Worm (Caenorhabditis elegans) whole organism, L2 larva: ENCODE results near the gene snr-5.

Source experiments
- F13H6.1 ChIP-seq: sonication (generic microtip); optimal IDR thresholded peaks from 2 replicates; lab custom pipeline; 2016; ENCODE audit warnings: missing genetic modification characterization, missing compliant biosample characterization
- alr-1 ChIP-seq: fragments of 150-350 bp; optimal IDR thresholded peaks from 2 replicates; lab custom pipeline; 2014; ENCODE audit warnings: missing biosample characterization, missing genetic modification characterization
- ceh-16 ChIP-seq: fragments of 150-350 bp; optimal IDR thresholded peaks from 2 replicates; lab custom pipeline; 2014; ENCODE audit warnings: missing biosample characterization, missing genetic modification characterization
- ceh-82 ChIP-seq: fragments of 150-350 bp; optimal IDR thresholded peaks from 2 replicates; lab custom pipeline; 2014; ENCODE audit warnings: missing biosample characterization, missing genetic modification characterization
- crh-2 ChIP-seq: sonication (generic microtip); optimal IDR thresholded peaks from 2 replicates; lab custom pipeline; 2017; ENCODE audit warnings: missing biosample characterization, missing genetic modification characterization
- egl-27 ChIP-seq: sonication (generic microtip); optimal IDR thresholded peaks from 3 replicates; lab custom pipeline; 2017; ENCODE audit warnings: missing biosample characterization, missing genetic modification reagents, missing genetic modification characterization
- elt-1 ChIP-seq: fragments of 150-350 bp; optimal IDR thresholded peaks from 2 replicates; lab custom pipeline; 2014; ENCODE audit warnings: missing biosample characterization, missing genetic modification characterization
- lin-13 ChIP-seq: fragments of 150-350 bp; optimal IDR thresholded peaks from 2 replicates; lab custom pipeline; 2014; ENCODE audit warnings: missing biosample characterization, missing genetic modification reagents, missing genetic modification characterization
- lin-39 ChIP-seq: fragments of 150-350 bp; optimal IDR thresholded peaks from 2 replicates; lab custom pipeline; 2014; ENCODE audit warnings: missing biosample characterization, missing genetic modification reagents, missing genetic modification characterization
- lsy-2 ChIP-seq, 2 experiments: fragments of 150-350 bp in 1 of 2; sonication (generic microtip) in 1 of 2; optimal IDR thresholded peaks; 2 replicates each; lab custom pipeline; 2014 to 2017; ENCODE audit warnings: missing biosample characterization in 2 of 2, missing genetic modification characterization in 2 of 2
- mab-5 ChIP-seq: fragments of 150-350 bp; optimal IDR thresholded peaks from 2 replicates; lab custom pipeline; 2014; ENCODE audit warnings: missing biosample characterization, missing genetic modification characterization
- mbf-1 ChIP-seq: sonication (generic microtip); optimal IDR thresholded peaks from 2 replicates; lab custom pipeline; 2017; ENCODE audit warnings: missing biosample characterization, missing genetic modification characterization
- mdl-1 ChIP-seq, 2 experiments: fragments of 150-350 bp in 1 of 2; sonication (generic microtip) in 1 of 2; optimal IDR thresholded peaks; 2 replicates each; lab custom pipeline; 2017; ENCODE audit warnings: missing biosample characterization in 2 of 2, missing genetic modification characterization in 2 of 2
- nhr-10 ChIP-seq: sonication (generic microtip); optimal IDR thresholded peaks from 2 replicates; lab custom pipeline; 2017; ENCODE audit warnings: missing biosample characterization, missing genetic modification characterization
- nhr-129 ChIP-seq: fragments of 150-350 bp; optimal IDR thresholded peaks from 2 replicates; lab custom pipeline; 2014; ENCODE audit warnings: missing biosample characterization, missing genetic modification characterization
- nhr-21 ChIP-seq: fragments of 150-350 bp; optimal IDR thresholded peaks from 2 replicates; lab custom pipeline; 2014; ENCODE audit warnings: missing biosample characterization, missing genetic modification characterization
- nhr-23 ChIP-seq: fragments of 150-350 bp; optimal IDR thresholded peaks from 2 replicates; lab custom pipeline; 2014; ENCODE audit warnings: missing biosample characterization, missing genetic modification reagents, missing genetic modification characterization
- nhr-237 ChIP-seq: fragments of 150-350 bp; optimal IDR thresholded peaks from 2 replicates; lab custom pipeline; 2014; ENCODE audit warnings: missing biosample characterization, missing genetic modification characterization
- nhr-25 ChIP-seq: fragments of 150-350 bp; sonication (generic microtip); optimal IDR thresholded peaks from 3 replicates; lab custom pipeline; 2014; ENCODE audit warnings: missing biosample characterization, missing genetic modification characterization
- peb-1 ChIP-seq: fragments of 150-350 bp; optimal IDR thresholded peaks from 2 replicates; lab custom pipeline; 2014; ENCODE audit warnings: missing biosample characterization, missing genetic modification characterization
- sem-4 ChIP-seq: fragments of 150-350 bp; optimal IDR thresholded peaks from 2 replicates; lab custom pipeline; 2014; ENCODE audit warnings: missing biosample characterization, missing genetic modification reagents, missing genetic modification characterization
- sma-3 ChIP-seq: sonication (generic microtip); optimal IDR thresholded peaks from 2 replicates; lab custom pipeline; 2016; ENCODE audit warnings: missing genetic modification reagents, missing genetic modification characterization, missing compliant biosample characterization
- sma-9 ChIP-seq, 2 experiments: fragments of 150-350 bp in 1 of 2; sonication (generic microtip) in 1 of 2; optimal IDR thresholded peaks; 2 replicates each; lab custom pipeline; 2014 to 2016; ENCODE audit warnings: missing genetic modification characterization in 2 of 2, mild to moderate bottlenecking in 1 of 2, missing biosample characterization in 1 of 2, missing compliant biosample characterization in 1 of 2, missing genetic modification reagents in 1 of 2, moderate library complexity in 1 of 2
- snpc-4 ChIP-seq: fragments of 150-350 bp; optimal IDR thresholded peaks from 2 replicates; lab custom pipeline; 2014; ENCODE audit warnings: missing biosample characterization, missing genetic modification characterization
- unc-39 ChIP-seq: fragments of 150-350 bp; optimal IDR thresholded peaks from 2 replicates; lab custom pipeline; 2014; ENCODE audit warnings: missing biosample characterization, missing genetic modification characterization
- unc-55 ChIP-seq: fragments of 150-350 bp; sonication (generic microtip); optimal IDR thresholded peaks from 3 replicates; lab custom pipeline; 2014; ENCODE audit warnings: missing biosample characterization, missing genetic modification reagents, missing genetic modification characterization
- unc-62 ChIP-seq: fragments of 150-350 bp; optimal IDR thresholded peaks from 2 replicates; lab custom pipeline; 2014; ENCODE audit warnings: missing biosample characterization, missing genetic modification reagents, missing genetic modification characterization
- ztf-1 ChIP-seq: fragments of 200-800 bp; sonication (Bioruptor generic); conservative IDR thresholded peaks from 2 replicates; pipeline ENCODE4 v1.3.6; 2022; ENCODE audit warnings: missing genetic modification characterization, missing compliant biosample characterization
- ztf-11 ChIP-seq: sonication (generic microtip); optimal IDR thresholded peaks from 2 replicates; lab custom pipeline; 2017; ENCODE audit warnings: missing biosample characterization, missing genetic modification characterization
- ztf-4 ChIP-seq: fragments of 150-350 bp; optimal IDR thresholded peaks from 2 replicates; lab custom pipeline; 2014; ENCODE audit warnings: missing biosample characterization, missing genetic modification characterization

snr-5 gene

ce11 chrIII:7815571-7816348, 46.1 kb upstream of the snr-5 start:
- TF ChIP-seq nhr-23 (tag; lab: Kevin White, UChicago) (no peak), sem-4 (tag; lab: Kevin White, UChicago) (peak; percentile 100)
- TF ChIP-seq, all 48 proteins: peak for 1

- TF ChIP-seq sem-4 (tag; lab: Kevin White, UChicago) (peak; percentile 100), nhr-21 (tag; lab: Kevin White, UChicago) (no peak), nhr-25 (tag; lab: Kevin White, UChicago) (no peak), F13H6.1 (tag; lab: Kevin White, UChicago) (no peak)
These were observed 45.4 kb upstream of the snr-5 start for ce11 chrIII:7816463-7816862.

ce11 chrIII:7818965-7819364, 42.9 kb upstream of the snr-5 start:
- TF ChIP-seq mbf-1 (tag; lab: Kevin White, UChicago) (no peak), elt-1 (no peak), egl-27 (tag; lab: Kevin White, UChicago) (no peak), unc-62 (GFP tag; lab: Kevin White, UChicago) (no peak), ceh-16 (tag; lab: Kevin White, UChicago) (no peak)

- TF ChIP-seq elt-1 (no peak), ceh-82 (tag; lab: Kevin White, UChicago) (no peak), mbf-1 (tag; lab: Kevin White, UChicago) (no peak), peb-1 (tag; lab: Kevin White, UChicago) (no peak), nhr-129 (tag; lab: Kevin White, UChicago) (peak; percentile 41), ztf-1 (GFP tag; lab: Robert Waterston, UW) (no peak), lin-39 (tag; lab: Kevin White, UChicago) (no peak), lin-13 (GFP tag; lab: Kevin White, UChicago) (no peak), nhr-23 (tag; lab: Kevin White, UChicago) (no peak), unc-55 (GFP tag; lab: Kevin White, UChicago) (peak; percentile 43), sma-9 (GFP tag; optimal IDR thresholded peaks at IDR 0.05; lab: Kevin White, UChicago) (no peak), sma-9 (tag; optimal IDR thresholded peaks at IDR 0.05; lab: Kevin White, UChicago) (no peak), sma-3 (GFP tag; lab: Kevin White, UChicago) (no peak), unc-39 (tag; lab: Kevin White, UChicago) (no peak), nhr-10 (tag; lab: Kevin White, UChicago) (no peak), lsy-2 (tag; optimal IDR thresholded peaks at IDR 0.05; lab: Kevin White, UChicago) (peak in 1 of 2 experiments; percentile 57), snpc-4 (tag; lab: Kevin White, UChicago) (no peak), mab-5 (tag; lab: Kevin White, UChicago) (no peak), nhr-237 (tag; lab: Kevin White, UChicago) (no peak), alr-1 (tag; lab: Kevin White, UChicago) (no peak)
These were observed 42.0 kb upstream of the snr-5 start for ce11 chrIII:7819866-7820265.

ce11 chrIII:7823285-7823684, 38.6 kb upstream of the snr-5 start:
- TF ChIP-seq lsy-2 (tag; optimal IDR thresholded peaks at IDR 0.05; lab: Kevin White, UChicago): peak in 1 of 2 experiments; percentile 5
- no peak for TF ChIP-seq lin-39 (tag; lab: Kevin White, UChicago)

- no peak for TF ChIP-seq peb-1 (tag; lab: Kevin White, UChicago)
- no peak for TF ChIP-seq mdl-1 (tag; optimal IDR thresholded peaks at IDR 0.05; lab: Kevin White, UChicago)
- TF ChIP-seq ztf-11: no peak
- TF ChIP-seq unc-55 (GFP tag; lab: Kevin White, UChicago): no peak
- TF ChIP-seq ztf-4 (tag; lab: Kevin White, UChicago): no peak
- no peak for TF ChIP-seq sma-9 (GFP tag; optimal IDR thresholded peaks at IDR 0.05; lab: Kevin White, UChicago)
- TF ChIP-seq sma-9 (tag; optimal IDR thresholded peaks at IDR 0.05; lab: Kevin White, UChicago): no peak
- TF ChIP-seq crh-2 (tag; lab: Kevin White, UChicago): no peak
- TF ChIP-seq nhr-21 (tag; lab: Kevin White, UChicago): no peak
- no peak for TF ChIP-seq sma-3 (GFP tag; lab: Kevin White, UChicago)
- TF ChIP-seq unc-39 (tag; lab: Kevin White, UChicago): no peak
- TF ChIP-seq alr-1 (tag; lab: Kevin White, UChicago): no peak
These were observed 37.8 kb upstream of the snr-5 start for ce11 chrIII:7824041-7824440.
